Fruit fly (Drosophila melanogaster) whole organism, embryonic: Measurements from ENCODE around the gene Nep5.

Source experiments
- Aef1 ChIP-seq: fragments of 200-800 bp; sonication (Bioruptor generic); IDR thresholded peaks from 3 replicates; pipeline ENCODE4 v1.3.6; 2022; ENCODE audit warnings: missing biosample characterization, missing genetic modification characterization
- Bgb ChIP-seq: fragments of 200-800 bp; sonication (Bioruptor generic); IDR thresholded peaks from 2 replicates; pipeline ENCODE4 v1.3.6; 2022; ENCODE audit warnings: missing biosample characterization, missing genetic modification characterization; ENCODE audit not compliant: partially characterized antibody
- CG11695 ChIP-seq: fragments of 200-800 bp; sonication (Bioruptor generic); IDR thresholded peaks from 3 replicates; pipeline ENCODE4 v1.3.6; 2022; ENCODE audit warnings: missing biosample characterization, missing genetic modification characterization
- CG1233 ChIP-seq: fragments of 200-800 bp; sonication (Bioruptor generic); optimal IDR thresholded peaks from 4 replicates; lab custom pipeline; 2018; ENCODE audit warnings: missing biosample characterization, mild to moderate bottlenecking, missing genetic modification characterization
- CG12769 ChIP-seq: fragments of 200-800 bp; sonication (Bioruptor generic); optimal IDR thresholded peaks from 2 replicates; lab custom pipeline; 2019; ENCODE audit warnings: missing biosample characterization, mild to moderate bottlenecking, missing genetic modification characterization, moderate library complexity
- CG16813 ChIP-seq: fragments of 200-800 bp; sonication (Bioruptor generic); IDR thresholded peaks from 3 replicates; pipeline ENCODE4 v1.3.6; 2022; ENCODE audit warnings: missing biosample characterization, missing genetic modification characterization; ENCODE audit not compliant: partially characterized antibody
- CG17385 ChIP-seq: fragments of 200-800 bp; sonication (Bioruptor generic); optimal IDR thresholded peaks from 3 replicates; lab custom pipeline; 2018; ENCODE audit warnings: missing biosample characterization, mild to moderate bottlenecking, missing genetic modification characterization
- CG17612 ChIP-seq: fragments of 200-800 bp; sonication (Bioruptor generic); IDR thresholded peaks from 2 replicates; pipeline ENCODE4 v1.3.6; 2022; ENCODE audit warnings: missing biosample characterization, missing genetic modification characterization
- CG2678 ChIP-seq: fragments of 200-800 bp; sonication (Bioruptor generic); optimal IDR thresholded peaks from 3 replicates; lab custom pipeline; 2019; ENCODE audit warnings: missing biosample characterization, mild to moderate bottlenecking, missing genetic modification characterization, moderate library complexity
- CG6791 ChIP-seq: fragments of 200-800 bp; sonication (Bioruptor generic); IDR thresholded peaks from 3 replicates; pipeline ENCODE4 v1.3.6; 2022; ENCODE audit warnings: missing biosample characterization, missing genetic modification characterization; ENCODE audit not compliant: partially characterized antibody
- CG7357 ChIP-seq: fragments of 200-800 bp; sonication (Bioruptor generic); IDR thresholded peaks from 3 replicates; pipeline ENCODE4 v1.3.6; 2022; ENCODE audit warnings: missing biosample characterization, missing genetic modification characterization
- CG7372 ChIP-seq: fragments of 200-800 bp; sonication (Bioruptor generic); IDR thresholded peaks from 2 replicates; pipeline ENCODE4 v1.3.6; 2022; ENCODE audit warnings: missing biosample characterization, missing genetic modification characterization
- CG7745 ChIP-seq: fragments of 200-800 bp; sonication (Bioruptor generic); optimal IDR thresholded peaks from 2 replicates; lab custom pipeline; 2018; ENCODE audit warnings: missing biosample characterization, mild to moderate bottlenecking, missing genetic modification characterization, moderate library complexity
- CG7963 ChIP-seq: fragments of 200-800 bp; sonication (Bioruptor generic); IDR thresholded peaks from 3 replicates; pipeline ENCODE4 v1.3.6; 2022; ENCODE audit warnings: missing biosample characterization, missing genetic modification characterization; ENCODE audit not compliant: partially characterized antibody
- CG8290 ChIP-seq, 3 experiments: fragments of 200-800 bp; sonication (Bioruptor generic); optimal IDR thresholded peaks; 2 replicates each; lab custom pipeline; 2016 to 2019; ENCODE audit warnings: missing biosample characterization in 3 of 3, missing genetic modification characterization in 3 of 3, mild to moderate bottlenecking in 2 of 3, moderate library complexity in 1 of 3
- CG9215 ChIP-seq: fragments of 200-800 bp; sonication (Bioruptor generic); IDR thresholded peaks from 2 replicates; pipeline ENCODE4 v1.3.6; 2022; ENCODE audit warnings: missing biosample characterization, missing genetic modification characterization
- CG9609 ChIP-seq: fragments of 200-800 bp; sonication (Bioruptor generic); optimal IDR thresholded peaks from 3 replicates; lab custom pipeline; 2016; ENCODE audit warnings: missing biosample characterization, missing genetic modification characterization
- CG9876 ChIP-seq: fragments of 200-800 bp; sonication (Bioruptor generic); optimal IDR thresholded peaks from 2 replicates; lab custom pipeline; 2016; ENCODE audit warnings: missing biosample characterization, missing genetic modification characterization
- D19B ChIP-seq: fragments of 200-800 bp; sonication (Bioruptor generic); optimal IDR thresholded peaks from 2 replicates; lab custom pipeline; 2017; ENCODE audit warnings: missing biosample characterization, mild to moderate bottlenecking, missing genetic modification characterization
- Dek ChIP-seq: fragments of 200-800 bp; sonication (Bioruptor generic); optimal IDR thresholded peaks from 3 replicates; lab custom pipeline; 2019; ENCODE audit warnings: missing biosample characterization, mild to moderate bottlenecking, missing genetic modification characterization, moderate library complexity
- Gsc ChIP-seq: fragments of 200-800 bp; sonication (Bioruptor generic); IDR thresholded peaks from 2 replicates; pipeline ENCODE4 v1.3.6; 2022; ENCODE audit warnings: missing biosample characterization, missing genetic modification characterization
- H15 ChIP-seq: fragments of 200-800 bp; sonication (Bioruptor generic); IDR thresholded peaks from 3 replicates; pipeline ENCODE4 v1.3.6; 2022; ENCODE audit warnings: missing biosample characterization, missing genetic modification characterization
- HHEX ChIP-seq: fragments of 200-800 bp; sonication (Bioruptor generic); optimal IDR thresholded peaks from 3 replicates; lab custom pipeline; 2017; ENCODE audit warnings: missing biosample characterization, mild to moderate bottlenecking, missing genetic modification characterization, missing genetic modification reagents
- HLH3B ChIP-seq: fragments of 200-800 bp; sonication (Bioruptor generic); IDR thresholded peaks from 2 replicates; pipeline ENCODE4 v1.3.6; 2022; ENCODE audit warnings: missing biosample characterization, missing genetic modification characterization
- Max ChIP-seq: fragments of 200-800 bp; sonication (Bioruptor generic); optimal IDR thresholded peaks from 2 replicates; lab custom pipeline; 2016; ENCODE audit warnings: missing biosample characterization, mild to moderate bottlenecking, missing genetic modification characterization
- Med ChIP-seq: fragments of 200-800 bp; sonication (Bioruptor generic); peaks from one replicate; lab custom pipeline; 2016; ENCODE audit warnings: missing biosample characterization, missing genetic modification characterization, mild to moderate bottlenecking, inconsistent platforms, moderate library complexity
- NFAT ChIP-seq: fragments of 200-800 bp; sonication (Bioruptor generic); IDR thresholded peaks from 2 replicates; pipeline ENCODE4 v1.3.6; 2022; ENCODE audit warnings: missing biosample characterization, missing genetic modification characterization
- TFAM ChIP-seq: fragments of 200-800 bp; sonication (Bioruptor generic); optimal IDR thresholded peaks from 2 replicates; lab custom pipeline; 2017; ENCODE audit warnings: missing biosample characterization, missing genetic modification characterization, inconsistent platforms
- Vsx1 ChIP-seq: fragments of 200-800 bp; sonication (Bioruptor generic); optimal IDR thresholded peaks from 2 replicates; lab custom pipeline; 2017; ENCODE audit warnings: missing biosample characterization, mild to moderate bottlenecking, missing genetic modification characterization, missing genetic modification reagents
- ara ChIP-seq: fragments of 200-800 bp; sonication (Bioruptor generic); IDR thresholded peaks from 2 replicates; pipeline ENCODE4 v1.3.6; 2022; ENCODE audit warnings: missing biosample characterization, missing genetic modification characterization
- ato ChIP-seq: fragments of 200-800 bp; sonication (Bioruptor generic); IDR thresholded peaks from 2 replicates; pipeline ENCODE4 v1.3.6; 2022; ENCODE audit warnings: missing biosample characterization, missing genetic modification characterization; ENCODE audit not compliant: partially characterized antibody
- chm ChIP-seq: fragments of 200-800 bp; sonication (Bioruptor generic); IDR thresholded peaks from 2 replicates; pipeline ENCODE4 v1.3.6; 2022; ENCODE audit warnings: missing biosample characterization, missing genetic modification characterization
- dysf ChIP-seq: fragments of 200-800 bp; sonication (Bioruptor generic); IDR thresholded peaks from 3 replicates; pipeline ENCODE4 v1.3.6; 2022; ENCODE audit warnings: missing biosample characterization, missing genetic modification characterization
- ems ChIP-seq: fragments of 200-800 bp; sonication (Bioruptor generic); optimal IDR thresholded peaks from 3 replicates; lab custom pipeline; 2016; ENCODE audit warnings: missing biosample characterization, missing genetic modification characterization
- exex ChIP-seq: fragments of 200-800 bp; sonication (Bioruptor generic); optimal IDR thresholded peaks from 4 replicates; lab custom pipeline; 2018; ENCODE audit warnings: missing biosample characterization, mild to moderate bottlenecking, missing genetic modification characterization, moderate library complexity
- grn ChIP-seq: fragments of 200-800 bp; sonication (Bioruptor generic); optimal IDR thresholded peaks from 3 replicates; lab custom pipeline; 2017; ENCODE audit warnings: missing biosample characterization, missing genetic modification characterization
- ind ChIP-seq: fragments of 200-800 bp; sonication (Bioruptor generic); optimal IDR thresholded peaks from 3 replicates; lab custom pipeline; 2016; ENCODE audit warnings: missing biosample characterization, missing genetic modification characterization
- luna ChIP-seq: fragments of 200-800 bp; sonication (Bioruptor generic); optimal IDR thresholded peaks from 2 replicates; lab custom pipeline; 2016; ENCODE audit warnings: missing biosample characterization, missing genetic modification characterization
- mld ChIP-seq: fragments of 200-800 bp; sonication (Bioruptor generic); IDR thresholded peaks from 3 replicates; pipeline ENCODE4 v1.3.6; 2022; ENCODE audit warnings: missing biosample characterization, missing genetic modification characterization; ENCODE audit not compliant: partially characterized antibody
- nom ChIP-seq: fragments of 200-800 bp; sonication (Bioruptor generic); optimal IDR thresholded peaks from 2 replicates; lab custom pipeline; 2017; ENCODE audit warnings: missing biosample characterization, missing genetic modification characterization, mild to moderate bottlenecking, moderate library complexity, missing genetic modification reagents
- peb ChIP-seq: fragments of 200-800 bp; sonication (Bioruptor generic); IDR thresholded peaks from 2 replicates; pipeline ENCODE4 v1.3.6; 2022; ENCODE audit warnings: missing biosample characterization, missing genetic modification characterization
- ranshi ChIP-seq: fragments of 200-800 bp; sonication (Bioruptor generic); IDR thresholded peaks from 2 replicates; pipeline ENCODE4 v1.3.6; 2022; ENCODE audit warnings: missing biosample characterization, missing genetic modification characterization
- sens ChIP-seq: fragments of 200-800 bp; sonication (Bioruptor generic); peaks from one replicate; lab custom pipeline; 2016; ENCODE audit warnings: missing biosample characterization, missing genetic modification characterization
- slbo ChIP-seq: fragments of 200-800 bp; sonication (Bioruptor generic); IDR thresholded peaks from 2 replicates; pipeline ENCODE4 v1.3.6; 2022; ENCODE audit warnings: missing biosample characterization, missing genetic modification characterization
- ttk ChIP-seq: fragments of 200-800 bp; sonication (Bioruptor generic); IDR thresholded peaks from 2 replicates; pipeline ENCODE4 v2.1.2; 2022; ENCODE audit warnings: missing biosample characterization, missing genetic modification characterization
- unc-4 ChIP-seq: fragments of 200-800 bp; sonication (Bioruptor generic); IDR thresholded peaks from 2 replicates; pipeline ENCODE4 v1.3.6; 2022; ENCODE audit warnings: missing biosample characterization, missing genetic modification characterization; ENCODE audit not compliant: partially characterized antibody
- vvl ChIP-seq: fragments of 200-800 bp; sonication (Bioruptor generic); IDR thresholded peaks from 2 replicates; pipeline ENCODE4 v1.3.6; 2022; ENCODE audit warnings: missing biosample characterization, missing genetic modification characterization
- wor ChIP-seq: fragments of 200-800 bp; sonication (Bioruptor generic); IDR thresholded peaks from 2 replicates; pipeline ENCODE4 v1.3.6; 2022; ENCODE audit warnings: missing biosample characterization, missing genetic modification characterization
- zen ChIP-seq: fragments of 200-800 bp; sonication (Bioruptor generic); optimal IDR thresholded peaks from 3 replicates; lab custom pipeline; 2018; ENCODE audit warnings: missing biosample characterization, mild to moderate bottlenecking, missing genetic modification characterization, moderate library complexity
- zfh2 ChIP-seq: fragments of 200-800 bp; sonication (Bioruptor generic); optimal IDR thresholded peaks from 2 replicates; lab custom pipeline; 2016; ENCODE audit warnings: missing biosample characterization, missing genetic modification characterization

Nep5 gene

dm6 chr3R:27070906-27071498, 7.0 kb upstream of the Nep5 start (continued):
- TF ChIP-seq HLH3B (GFP tag; lab: Robert Waterston, UW) (no peak), CG7357 (GFP tag; lab: Robert Waterston, UW) (peak; percentile 49; the same call in 2 of the 3 replicates), Max (GFP tag; lab: Kevin White, UChicago) (no peak), Bgb (no peak), chm (GFP tag; lab: Robert Waterston, UW) (no peak), sens (GFP tag; lab: Kevin White, UChicago) (peak; percentile 67), grn (peak; percentile 14), H15 (GFP tag; lab: Robert Waterston, UW) (no peak), Dek (tag; lab: Kevin White, UChicago) (no peak), CG9876 (GFP tag; lab: Kevin White, UChicago) (no peak), CG7372 (GFP tag; lab: Robert Waterston, UW) (no peak), slbo (peak; percentile 32; the same call in 1 of the 2 replicates), TFAM (GFP tag; lab: Kevin White, UChicago) (no peak), CG9215 (GFP tag; lab: Robert Waterston, UW) (no peak), vvl (GFP tag; lab: Robert Waterston, UW) (peak; percentile 58; the same call in 1 of the 2 replicates), CG1233 (GFP tag; lab: Kevin White, UChicago) (no peak), CG17612 (no peak), CG17385 (GFP tag; lab: Kevin White, UChicago) (peak; percentile 1), nom (GFP tag; lab: Kevin White, UChicago) (no peak), CG2678 (tag; lab: Kevin White, UChicago) (no peak), zfh2 (GFP tag; lab: Kevin White, UChicago) (peak; percentile 9), ind (GFP tag; lab: Kevin White, UChicago) (peak; percentile 20), Gsc (GFP tag; lab: Robert Waterston, UW) (no peak), HHEX (GFP tag; lab: Kevin White, UChicago) (peak; percentile 31), CG7963 (no peak), exex (tag; lab: Kevin White, UChicago) (no peak), CG9609 (GFP tag; lab: Kevin White, UChicago) (no peak), ttk (0 out of 2 replicates have a peak, but pooled peaks have one; percentile 20), unc-4 (GFP tag; lab: Robert Waterston, UW) (no peak), Med (GFP tag; lab: Kevin White, UChicago) (peak; percentile 86), CG7745 (tag; lab: Kevin White, UChicago) (no peak), CG11695 (GFP tag; lab: Robert Waterston, UW) (no peak), CG12769 (tag; lab: Kevin White, UChicago) (peak; percentile 23), peb (GFP tag; lab: Robert Waterston, UW) (no peak), ranshi (GFP tag; lab: Robert Waterston, UW) (0 out of 2 replicates have a peak, but pooled peaks have one; percentile 28), Aef1 (GFP tag; lab: Robert Waterston, UW) (no peak; the same call in 2 of the 3 replicates), CG6791 (GFP tag; lab: Robert Waterston, UW) (no peak), luna (GFP tag; lab: Kevin White, UChicago) (no peak), NFAT (GFP tag; lab: Robert Waterston, UW) (no peak), ems (GFP tag; lab: Kevin White, UChicago) (no peak), zen (tag; lab: Kevin White, UChicago) (no peak), wor (0 out of 2 replicates have a peak, but pooled peaks have one; percentile 18), dysf (peak; percentile 33; the same call in 2 of the 3 replicates), CG8290 (GFP tag; optimal IDR thresholded peaks at IDR 0.05; lab: Kevin White, UChicago) (no peak), CG8290 (tag; optimal IDR thresholded peaks at IDR 0.05; lab: Kevin White, UChicago) (peak in 1 of 2 experiments; percentile 17), ato (GFP tag; lab: Robert Waterston, UW) (no peak), mld (GFP tag; lab: Robert Waterston, UW) (no peak), D19B (no peak), Vsx1 (GFP tag; lab: Kevin White, UChicago) (peak; percentile 38), ara (GFP tag; lab: Robert Waterston, UW) (no peak), CG16813 (0 out of 3 replicates have a peak, but pooled peaks have one; percentile 26)
